Fruit fly (Drosophila melanogaster) whole organism, prepupa: ENCODE data around the gene CG7017.

Source experiments
- CG16779 ChIP-seq: fragments of 200-800 bp; sonication (Bioruptor generic); optimal IDR thresholded peaks from 3 replicates; lab custom pipeline; 2017; ENCODE audit warnings: missing biosample characterization, mild to moderate bottlenecking, missing genetic modification characterization
- CG3919 ChIP-seq: fragments of 200-800 bp; sonication (Bioruptor generic); optimal IDR thresholded peaks from 3 replicates; lab custom pipeline; 2016; ENCODE audit warnings: missing biosample characterization, missing genetic modification characterization
- CG7368 ChIP-seq: fragments of 200-800 bp; sonication (Bioruptor generic); optimal IDR thresholded peaks from 3 replicates; lab custom pipeline; 2016; ENCODE audit warnings: missing biosample characterization, missing genetic modification characterization
- CG8119 ChIP-seq: fragments of 200-800 bp; sonication (Bioruptor generic); IDR thresholded peaks from 3 replicates; pipeline ENCODE4 v1.3.6; 2022; ENCODE audit warnings: missing biosample characterization, missing genetic modification characterization
- Ets21C ChIP-seq: fragments of 200-800 bp; sonication (Bioruptor generic); optimal IDR thresholded peaks from 3 replicates; lab custom pipeline; 2016; ENCODE audit warnings: missing biosample characterization, missing genetic modification characterization
- eg ChIP-seq: fragments of 200-800 bp; sonication (Bioruptor generic); IDR thresholded peaks from 3 replicates; pipeline ENCODE4 v1.3.6; 2022; ENCODE audit warnings: missing biosample characterization, missing genetic modification characterization
- vri ChIP-seq: fragments of 200-800 bp; sonication (Bioruptor generic); optimal IDR thresholded peaks from 3 replicates; lab custom pipeline; 2016; ENCODE audit warnings: missing biosample characterization, mild to moderate bottlenecking, missing genetic modification characterization

- TF ChIP-seq CG7368 (no peak), vri (GFP tag; lab: Kevin White, UChicago) (no peak), CG8119 (GFP tag; lab: Robert Waterston, UW) (no peak), CG16779 (tag; lab: Kevin White, UChicago) (no peak), eg (GFP tag; lab: Robert Waterston, UW) (no peak), Ets21C (GFP tag; lab: Kevin White, UChicago) (no peak), CG3919 (GFP tag; lab: Kevin White, UChicago) (no peak)
Observed at dm6 chr3L:20201538-20201937, 10.4 kb downstream of the CG7017 start, which contains the start of gene obst-F.
